Worm (Caenorhabditis elegans): Measurements from ENCODE around the gene F59A6.2.

ce11 chrII:5003660-5004059, 10.8 kb upstream of the F59A6.2 start, which contains the start of gene F59A6.10:
- TF ChIP-seq lin-13 (tag; optimal IDR thresholded peaks at IDR 0.05) (no peak), elt-3 (tag; optimal IDR thresholded peaks at IDR 0.05) (no peak), unc-62 (GFP tag; optimal IDR thresholded peaks at IDR 0.05) (no peak), nhr-28 (tag; optimal IDR thresholded peaks at IDR 0.05) (no peak)
